Fruit fly (Drosophila melanogaster) whole organism, adult: ENCODE results near the gene CG10562.

Experiments used
- CG11617 ChIP-seq: fragments of 200-800 bp; sonication (Bioruptor generic); optimal IDR thresholded peaks from 2 replicates; lab custom pipeline; 2017; ENCODE audit warnings: mild to moderate bottlenecking, missing biosample characterization, missing genetic modification reagents, missing genetic modification characterization
- CG5204 ChIP-seq: fragments of 200-800 bp; sonication (Bioruptor generic); optimal IDR thresholded peaks from 2 replicates; lab custom pipeline; 2016; ENCODE audit warnings: missing biosample characterization, missing genetic modification characterization
- Crg-1 ChIP-seq: fragments of 200-800 bp; sonication (Bioruptor generic); optimal IDR thresholded peaks from 2 replicates; lab custom pipeline; 2016; ENCODE audit warnings: missing biosample characterization, missing genetic modification characterization
- cnc ChIP-seq, 2 experiments: fragments of >200 bp; optimal IDR thresholded peaks; 2 replicates each; lab custom pipeline; 2017
- kay ChIP-seq: fragments of 200-800 bp; sonication (Bioruptor generic); peaks from one replicate; lab custom pipeline; 2016; ENCODE audit warnings: missing biosample characterization, missing genetic modification characterization, borderline replicate concordance
- ovo ChIP-seq: fragments of 200-800 bp; sonication (Bioruptor generic); optimal IDR thresholded peaks from 2 replicates; lab custom pipeline; 2016; ENCODE audit warnings: missing biosample characterization, missing genetic modification characterization

DNA sequence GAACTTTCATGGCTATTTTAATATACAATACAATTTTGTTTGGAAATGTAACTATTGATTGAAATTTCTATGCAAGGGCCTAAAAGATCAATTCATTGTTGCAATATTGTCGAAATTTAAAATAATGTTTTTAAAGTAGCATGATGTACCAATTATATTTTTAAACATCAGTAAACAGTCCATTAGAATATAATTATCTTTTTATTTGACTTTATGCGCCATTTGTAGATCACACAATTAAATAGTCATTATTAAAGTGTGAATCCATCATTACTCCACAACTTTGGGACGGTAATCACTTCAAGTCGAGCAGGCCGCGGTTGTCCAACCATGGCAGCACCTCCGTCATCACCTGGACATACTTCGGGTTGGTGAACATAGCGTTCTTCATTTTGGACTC is 11.7 kb downstream of the CG10562 start, which contains the start of gene CG31099:
- TF ChIP-seq CG11617, result no peak
- no peak for TF ChIP-seq cnc (optimal IDR thresholded peaks at IDR 0.05; lab: Kevin White, UChicago)
- TF ChIP-seq ovo (GFP tag; lab: Kevin White, UChicago), result no peak
- no peak for TF ChIP-seq Crg-1
- no peak for TF ChIP-seq kay (GFP tag; lab: Kevin White, UChicago)
- TF ChIP-seq CG5204 (GFP tag; lab: Kevin White, UChicago), result no peak
